Fruit fly (Drosophila melanogaster) whole organism, embryonic: ENCODE data around the gene Cpr76Bb.

Experiments used
- Awh ChIP-seq: fragments of 200-800 bp; sonication (Bioruptor generic); IDR thresholded peaks from 2 replicates; pipeline ENCODE4, ENCODE4 v1.3.6; 2022; ENCODE audit warnings: missing biosample characterization, missing genetic modification characterization
- CG10274 ChIP-seq: fragments of 200-800 bp; sonication (Bioruptor generic); optimal IDR thresholded peaks from 3 replicates; lab custom pipeline; 2017; ENCODE audit warnings: missing biosample characterization, mild to moderate bottlenecking, missing genetic modification characterization
- CG11093 ChIP-seq: fragments of 200-800 bp; sonication (Bioruptor generic); IDR thresholded peaks from 3 replicates; pipeline ENCODE4 v1.3.6; 2022; ENCODE audit warnings: missing biosample characterization, missing genetic modification characterization
- CG11696 ChIP-seq: fragments of 200-800 bp; sonication (Bioruptor generic); IDR thresholded peaks from 2 replicates; pipeline ENCODE4 v1.3.6; 2022; ENCODE audit warnings: missing biosample characterization, missing genetic modification characterization
- CG12391 ChIP-seq: fragments of 200-800 bp; sonication (Bioruptor generic); optimal IDR thresholded peaks from 3 replicates; lab custom pipeline; 2018; ENCODE audit warnings: missing biosample characterization, mild to moderate bottlenecking, missing genetic modification characterization, moderate library complexity
- CG15011 ChIP-seq: fragments of 200-800 bp; sonication (Bioruptor generic); optimal IDR thresholded peaks from 3 replicates; lab custom pipeline; 2018; ENCODE audit warnings: missing biosample characterization, mild to moderate bottlenecking, missing genetic modification characterization
- CG15514 ChIP-seq: fragments of 200-800 bp; sonication (Bioruptor generic); optimal IDR thresholded peaks from 3 replicates; lab custom pipeline; 2017; ENCODE audit warnings: missing biosample characterization, missing genetic modification characterization, mild to moderate bottlenecking, moderate library complexity, missing genetic modification reagents
- CG17912 ChIP-seq: fragments of 200-800 bp; sonication (Bioruptor generic); optimal IDR thresholded peaks from 2 replicates; lab custom pipeline; 2018; ENCODE audit warnings: missing biosample characterization, mild to moderate bottlenecking, missing genetic modification characterization
- CG18599 ChIP-seq: fragments of 200-800 bp; sonication (Bioruptor generic); optimal IDR thresholded peaks from 3 replicates; lab custom pipeline; 2017; ENCODE audit warnings: missing biosample characterization, missing genetic modification characterization, mild to moderate bottlenecking, moderate library complexity, missing genetic modification reagents
- CG2120 ChIP-seq: fragments of 200-800 bp; sonication (Bioruptor generic); optimal IDR thresholded peaks from 3 replicates; lab custom pipeline; 2016; ENCODE audit warnings: missing biosample characterization, missing genetic modification characterization
- CG30431 ChIP-seq: fragments of 200-800 bp; sonication (Bioruptor generic); optimal IDR thresholded peaks from 2 replicates; lab custom pipeline; 2017; ENCODE audit warnings: missing biosample characterization, missing genetic modification characterization
- CG34224 ChIP-seq: fragments of 200-800 bp; sonication (Bioruptor generic); IDR thresholded peaks from 3 replicates; pipeline ENCODE4 v1.3.6; 2022; ENCODE audit warnings: missing biosample characterization, missing genetic modification characterization; ENCODE audit not compliant: partially characterized antibody
- CG42726 ChIP-seq: fragments of 200-800 bp; sonication (Bioruptor generic); IDR thresholded peaks from 2 replicates; pipeline ENCODE4 v1.3.6; 2022; ENCODE audit warnings: missing biosample characterization, missing genetic modification characterization; ENCODE audit not compliant: partially characterized antibody
- CG6654 ChIP-seq: fragments of 200-800 bp; sonication (Bioruptor generic); optimal IDR thresholded peaks from 2 replicates; lab custom pipeline; 2017; ENCODE audit warnings: missing biosample characterization, mild to moderate bottlenecking, missing genetic modification characterization
- CG7556 ChIP-seq: fragments of 200-800 bp; sonication (Bioruptor generic); optimal IDR thresholded peaks from 2 replicates; lab custom pipeline; 2017; ENCODE audit warnings: missing biosample characterization, mild to moderate bottlenecking, missing genetic modification characterization
- CG7745 ChIP-seq: fragments of 200-800 bp; sonication (Bioruptor generic); optimal IDR thresholded peaks from 2 replicates; lab custom pipeline; 2018; ENCODE audit warnings: missing biosample characterization, mild to moderate bottlenecking, missing genetic modification characterization, moderate library complexity
- CG8290 ChIP-seq, 3 experiments: fragments of 200-800 bp; sonication (Bioruptor generic); optimal IDR thresholded peaks; 2 replicates each; lab custom pipeline; 2016 to 2019; ENCODE audit warnings: missing biosample characterization in 3 of 3, missing genetic modification characterization in 3 of 3, mild to moderate bottlenecking in 2 of 3, moderate library complexity in 1 of 3
- CG8924 ChIP-seq: fragments of 200-800 bp; optimal IDR thresholded peaks from 3 replicates; lab custom pipeline; 2019; ENCODE audit warnings: missing biosample characterization, mild to moderate bottlenecking, missing genetic modification characterization, moderate library complexity
- Dip2 ChIP-seq: fragments of 200-800 bp; sonication (Bioruptor generic); IDR thresholded peaks from 2 replicates; pipeline ENCODE4 v1.3.6; 2022; ENCODE audit warnings: missing biosample characterization, missing genetic modification characterization
- Ets65A ChIP-seq: fragments of 200-800 bp; sonication (Bioruptor generic); peaks from one replicate; lab custom pipeline; 2016; ENCODE audit warnings: missing biosample characterization, missing genetic modification characterization
- GATAe ChIP-seq: fragments of 200-800 bp; sonication (Bioruptor generic); conservative IDR thresholded peaks from 2 replicates; pipeline ENCODE4 v1.3.6; 2022; ENCODE audit warnings: missing biosample characterization, missing genetic modification characterization
- Gug ChIP-seq: fragments of 200-800 bp; sonication (Bioruptor generic); IDR thresholded peaks from 4 replicates; pipeline ENCODE4 v1.3.6; 2022; ENCODE audit warnings: missing biosample characterization, missing genetic modification characterization
- Hey ChIP-seq: fragments of 200-800 bp; sonication (Bioruptor generic); optimal IDR thresholded peaks from 3 replicates; lab custom pipeline; 2018; ENCODE audit warnings: missing biosample characterization, mild to moderate bottlenecking, missing genetic modification characterization
- Med ChIP-seq: fragments of 200-800 bp; sonication (Bioruptor generic); peaks from one replicate; lab custom pipeline; 2016; ENCODE audit warnings: missing biosample characterization, missing genetic modification characterization, mild to moderate bottlenecking, inconsistent platforms, moderate library complexity
- NK7.1 ChIP-seq: fragments of 200-800 bp; sonication (Bioruptor generic); optimal IDR thresholded peaks from 3 replicates; lab custom pipeline; 2016; ENCODE audit warnings: missing biosample characterization, missing genetic modification characterization
- Opbp ChIP-seq: fragments of 200-800 bp; sonication (Bioruptor generic); IDR thresholded peaks from 3 replicates; pipeline ENCODE4 v1.3.6; 2022; ENCODE audit warnings: missing biosample characterization, missing genetic modification characterization; ENCODE audit not compliant: partially characterized antibody
- Rfx ChIP-seq: fragments of 200-800 bp; sonication (Bioruptor generic); IDR thresholded peaks from 2 replicates; pipeline ENCODE4 v1.3.6; 2022; ENCODE audit warnings: missing biosample characterization, missing genetic modification characterization
- Six4 ChIP-seq: fragments of 200-800 bp; sonication (Bioruptor generic); optimal IDR thresholded peaks from 2 replicates; lab custom pipeline; 2016; ENCODE audit warnings: missing biosample characterization, missing genetic modification characterization
- Sox100B ChIP-seq: fragments of 200-800 bp; sonication (Bioruptor generic); optimal IDR thresholded peaks from 3 replicates; lab custom pipeline; 2018; ENCODE audit warnings: missing biosample characterization, mild to moderate bottlenecking, missing genetic modification characterization
- Taf1 ChIP-seq: fragments of 200-800 bp; sonication (Bioruptor generic); IDR thresholded peaks from 2 replicates; pipeline ENCODE4 v1.3.6; 2022; ENCODE audit warnings: missing biosample characterization, missing genetic modification characterization
- ase ChIP-seq: fragments of 200-800 bp; sonication (Bioruptor generic); IDR thresholded peaks from 3 replicates; pipeline ENCODE4 v1.3.6; 2022; ENCODE audit warnings: missing biosample characterization, missing genetic modification characterization
- ci ChIP-seq: fragments of 200-800 bp; sonication (Bioruptor generic); IDR thresholded peaks from 3 replicates; pipeline ENCODE4 v1.3.6; 2022; ENCODE audit warnings: missing biosample characterization, missing genetic modification characterization
- dysf ChIP-seq: fragments of 200-800 bp; sonication (Bioruptor generic); IDR thresholded peaks from 3 replicates; pipeline ENCODE4 v1.3.6; 2022; ENCODE audit warnings: missing biosample characterization, missing genetic modification characterization
- gsb ChIP-seq: fragments of 200-800 bp; sonication (Bioruptor generic); IDR thresholded peaks from 2 replicates; pipeline ENCODE4 v1.3.6; 2022; ENCODE audit warnings: missing biosample characterization, missing genetic modification characterization
- ham ChIP-seq: fragments of 200-800 bp; sonication (Bioruptor generic); IDR thresholded peaks from 2 replicates; pipeline ENCODE4 v1.3.6; 2022; ENCODE audit warnings: missing biosample characterization, missing genetic modification characterization
- lab ChIP-seq: fragments of 200-800 bp; sonication (Bioruptor generic); optimal IDR thresholded peaks from 3 replicates; lab custom pipeline; 2017; ENCODE audit warnings: missing biosample characterization, missing genetic modification characterization, mild to moderate bottlenecking, moderate library complexity, missing genetic modification reagents
- lilli ChIP-seq: fragments of 200-800 bp; sonication (Bioruptor generic); optimal IDR thresholded peaks from 3 replicates; lab custom pipeline; 2016; ENCODE audit warnings: missing biosample characterization, missing genetic modification characterization
- nom ChIP-seq: fragments of 200-800 bp; sonication (Bioruptor generic); optimal IDR thresholded peaks from 2 replicates; lab custom pipeline; 2017; ENCODE audit warnings: missing biosample characterization, missing genetic modification characterization, mild to moderate bottlenecking, moderate library complexity, missing genetic modification reagents
- rib ChIP-seq: fragments of 200-800 bp; sonication (Bioruptor generic); IDR thresholded peaks from 2 replicates; pipeline ENCODE4 v1.3.6; 2022; ENCODE audit warnings: missing biosample characterization, missing genetic modification characterization
- salm ChIP-seq: fragments of 200-800 bp; sonication (Bioruptor generic); optimal IDR thresholded peaks from 2 replicates; lab custom pipeline; 2018; ENCODE audit warnings: missing biosample characterization, mild to moderate bottlenecking, missing genetic modification characterization
- slbo ChIP-seq: fragments of 200-800 bp; sonication (Bioruptor generic); IDR thresholded peaks from 2 replicates; pipeline ENCODE4 v1.3.6; 2022; ENCODE audit warnings: missing biosample characterization, missing genetic modification characterization
- so ChIP-seq: fragments of 200-800 bp; sonication (Bioruptor generic); IDR thresholded peaks from 3 replicates; pipeline ENCODE4 v1.3.6; 2022; ENCODE audit warnings: missing biosample characterization, missing genetic modification characterization
- tap ChIP-seq: fragments of 200-800 bp; optimal IDR thresholded peaks from 3 replicates; lab custom pipeline; 2019; ENCODE audit warnings: missing biosample characterization, mild to moderate bottlenecking, missing genetic modification characterization, moderate library complexity
- ttk ChIP-seq: fragments of 200-800 bp; sonication (Bioruptor generic); IDR thresholded peaks from 2 replicates; pipeline ENCODE4 v2.1.2; 2022; ENCODE audit warnings: missing biosample characterization, missing genetic modification characterization
- unpg ChIP-seq: fragments of 200-800 bp; sonication (Bioruptor generic); optimal IDR thresholded peaks from 3 replicates; lab custom pipeline; 2018; ENCODE audit warnings: missing biosample characterization, mild to moderate bottlenecking, missing genetic modification characterization, moderate library complexity
- usp ChIP-seq: fragments of >200 bp; optimal IDR thresholded peaks from 2 replicates; lab custom pipeline; 2017; ENCODE audit warnings: missing biosample characterization, missing genetic modification characterization
- zfh2 ChIP-seq: fragments of 200-800 bp; sonication (Bioruptor generic); optimal IDR thresholded peaks from 2 replicates; lab custom pipeline; 2016; ENCODE audit warnings: missing biosample characterization, missing genetic modification characterization

Cpr76Bb gene

DNA sequence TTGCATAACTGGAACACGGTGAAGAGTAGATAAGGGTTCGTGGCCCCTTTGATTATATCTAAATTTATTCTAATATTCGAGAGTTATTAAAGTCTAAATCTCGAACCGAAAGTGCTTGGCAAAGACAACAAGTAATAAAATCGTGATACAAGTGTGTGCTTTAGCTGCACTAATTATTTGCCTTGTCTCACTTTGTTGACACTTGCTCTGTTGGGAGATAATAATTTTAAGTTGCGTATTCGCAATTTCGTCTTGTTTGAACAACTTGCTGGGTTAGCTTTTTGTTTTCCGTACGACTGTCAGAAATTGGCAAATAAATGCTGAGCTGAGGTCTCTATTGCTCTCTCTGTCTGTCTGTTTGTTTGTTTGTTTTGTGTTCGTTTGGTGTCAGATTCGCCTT, 14.7 kb upstream of the Cpr76Bb start (continued):
- peak; percentile 6 for TF ChIP-seq CG2120 (GFP tag; lab: Kevin White, UChicago)
- peak; percentile 70 for TF ChIP-seq lab
- TF ChIP-seq CG15514 (GFP tag; lab: Kevin White, UChicago), result peak; percentile 22
- TF ChIP-seq lilli (GFP tag; lab: Kevin White, UChicago), result no peak
- peak; percentile 64 for TF ChIP-seq CG18599 (GFP tag; lab: Kevin White, UChicago)
- TF ChIP-seq rib (GFP tag; lab: Robert Waterston, UW), result no peak
- no peak for TF ChIP-seq CG8290 (GFP tag; optimal IDR thresholded peaks at IDR 0.05; lab: Kevin White, UChicago)
- peak in 1 of 2 experiments; percentile 29 for TF ChIP-seq CG8290 (tag; optimal IDR thresholded peaks at IDR 0.05; lab: Kevin White, UChicago)
- TF ChIP-seq unpg (GFP tag; lab: Kevin White, UChicago), result no peak
- TF ChIP-seq, all 482 proteins: peak for 18

dm6 chr3L:19512672-19513071, 6.8 kb upstream of the Cpr76Bb start:
- TF ChIP-seq ase (GFP tag; lab: Robert Waterston, UW), result 0 out of 3 replicates have a peak, but pooled peaks have one; percentile 10
- peak; percentile 64 for TF ChIP-seq Ets65A
- peak; percentile 16 for TF ChIP-seq CG18599 (GFP tag; lab: Kevin White, UChicago)
- TF ChIP-seq Opbp (GFP tag; lab: Robert Waterston, UW), result no peak
- no peak for TF ChIP-seq CG6654 (GFP tag; lab: Kevin White, UChicago)
- TF ChIP-seq Med (GFP tag; lab: Kevin White, UChicago), result peak; percentile 65
- 0 out of 2 replicates have a peak, but pooled peaks have one; percentile 11 for TF ChIP-seq gsb (GFP tag; lab: Robert Waterston, UW)
- TF ChIP-seq zfh2, result no peak
- TF ChIP-seq CG8290 (GFP tag; optimal IDR thresholded peaks at IDR 0.05; lab: Kevin White, UChicago), result no peak
- peak in 1 of 2 experiments; percentile 37 for TF ChIP-seq CG8290 (tag; optimal IDR thresholded peaks at IDR 0.05; lab: Kevin White, UChicago)
- TF ChIP-seq CG15011 (GFP tag; lab: Kevin White, UChicago), result no peak
- TF ChIP-seq slbo (GFP tag; lab: Robert Waterston, UW), result peak; percentile 26; the same call in 1 of the 2 replicates
- 0 out of 2 replicates have a peak, but pooled peaks have one; percentile 32 for TF ChIP-seq Rfx
- 0 out of 3 replicates have a peak, but pooled peaks have one; percentile 19 for TF ChIP-seq dysf (GFP tag; lab: Robert Waterston, UW)
- no peak for TF ChIP-seq Taf1 (GFP tag; lab: Robert Waterston, UW)

DNA sequence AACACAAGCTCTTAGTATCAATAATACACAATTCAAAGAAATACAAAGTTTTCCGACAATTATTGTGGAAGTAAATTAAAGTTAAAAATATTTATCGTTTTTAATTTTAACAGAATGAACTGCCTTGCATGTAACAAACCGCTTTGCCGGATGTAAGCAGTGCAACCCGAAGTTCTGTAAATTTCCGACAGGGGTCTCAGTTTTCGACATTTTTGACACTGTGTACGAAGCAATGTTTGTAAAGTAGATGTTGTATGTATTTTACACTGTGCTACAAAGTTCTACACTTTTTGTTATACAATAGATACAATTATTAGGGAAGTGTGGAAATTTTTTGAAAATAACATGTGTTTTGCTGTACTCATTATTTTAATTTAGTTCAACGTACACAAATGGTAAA, 2.9 kb upstream of the Cpr76Bb start:
- no peak for TF ChIP-seq CG8924 (tag; lab: Kevin White, UChicago)
- TF ChIP-seq NK7.1 (GFP tag; lab: Kevin White, UChicago), result peak; percentile 84
- TF ChIP-seq CG17912 (GFP tag; lab: Kevin White, UChicago), result peak; percentile 89
- peak; percentile 63 for TF ChIP-seq CG11696 (GFP tag; lab: Robert Waterston, UW)
- TF ChIP-seq Dip2 (GFP tag; lab: Robert Waterston, UW), result no peak
- TF ChIP-seq GATAe (GFP tag; lab: Robert Waterston, UW), result peak; percentile 65
- TF ChIP-seq CG34224 (GFP tag; lab: Robert Waterston, UW), result no peak
- TF ChIP-seq usp (GFP tag; lab: Kevin White, UChicago), result no peak
- peak; percentile 96 for TF ChIP-seq ttk (GFP tag; lab: Robert Waterston, UW)
- peak; percentile 77 for TF ChIP-seq Six4
- peak; percentile 93; the same call in 3 of the 4 replicates for TF ChIP-seq Gug (GFP tag; lab: Robert Waterston, UW)
- TF ChIP-seq salm, result no peak
- TF ChIP-seq CG42726 (GFP tag; lab: Robert Waterston, UW), result peak; percentile 75; the same call in 1 of the 2 replicates
- TF ChIP-seq CG10274 (GFP tag; lab: Kevin White, UChicago), result peak; percentile 83
- TF ChIP-seq ham (GFP tag; lab: Robert Waterston, UW), result peak; percentile 92
- TF ChIP-seq tap (tag; lab: Kevin White, UChicago), result peak; percentile 27
- 0 out of 3 replicates have a peak, but pooled peaks have one; percentile 65 for TF ChIP-seq so (GFP tag; lab: Robert Waterston, UW)
- TF ChIP-seq Hey (tag; lab: Kevin White, UChicago), result no peak
- peak; percentile 96 for TF ChIP-seq ci (GFP tag; lab: Robert Waterston, UW)
- TF ChIP-seq CG11093 (GFP tag; lab: Robert Waterston, UW), result peak; percentile 81
- TF ChIP-seq nom (GFP tag; lab: Kevin White, UChicago), result no peak
- peak; percentile 67 for TF ChIP-seq Sox100B (GFP tag; lab: Kevin White, UChicago)
- TF ChIP-seq CG12391 (tag; lab: Kevin White, UChicago), result peak; percentile 74
- TF ChIP-seq CG7745, result no peak
- TF ChIP-seq CG30431 (GFP tag; lab: Kevin White, UChicago), result peak; percentile 91
- no peak for TF ChIP-seq CG7556 (GFP tag; lab: Kevin White, UChicago)
- peak; percentile 88 for TF ChIP-seq Awh (GFP tag; lab: Robert Waterston, UW)
